Worm (Caenorhabditis elegans) whole organism, L1 larva: ENCODE measurements around the gene rps-12.

ENCODE experiments used
- F16B12.6 ChIP-seq: fragments of 150-350 bp; optimal IDR thresholded peaks from 2 replicates; lab custom pipeline; 2014; ENCODE audit warnings: missing biosample characterization, missing genetic modification characterization
- lin-39 ChIP-seq: fragments of 150-350 bp; optimal IDR thresholded peaks from 2 replicates; lab custom pipeline; 2014; ENCODE audit warnings: missing biosample characterization, missing genetic modification reagents, missing genetic modification characterization
- lir-3 ChIP-seq: sonication (generic microtip); optimal IDR thresholded peaks from 2 replicates; lab custom pipeline; 2016; ENCODE audit warnings: mild to moderate bottlenecking, missing genetic modification characterization, moderate library complexity, missing compliant biosample characterization; ENCODE audit not compliant: poor library complexity
- nhr-237 ChIP-seq: fragments of 150-350 bp; optimal IDR thresholded peaks from 2 replicates; lab custom pipeline; 2014; ENCODE audit warnings: missing biosample characterization, missing genetic modification characterization
- snpc-4 ChIP-seq: fragments of 150-350 bp; optimal IDR thresholded peaks from 2 replicates; lab custom pipeline; 2014; ENCODE audit warnings: missing biosample characterization, missing genetic modification characterization

ce11 chrIII:5709224-5709623 is 30.1 kb downstream of the rps-12 start, which contains the start of gene hpo-28:
- TF ChIP-seq F16B12.6 (no peak), snpc-4 (no peak), nhr-237 (no peak), lir-3 (tag; lab: Kevin White, UChicago) (no peak), lin-39 (tag; lab: Kevin White, UChicago) (no peak)
